Worm (Caenorhabditis elegans) whole organism, L1 larva: Measurements from ENCODE around the gene F48C5.2.
"Not testable (repeated sequence)": the region's sequence is repeated elsewhere in the genome, so short reads cannot be mapped to it uniquely, and the experiment has no call there.

Experiments used
- C34B4.2 ChIP-seq: sonication (generic microtip); optimal IDR thresholded peaks from 2 replicates; lab custom pipeline; 2017; ENCODE audit warnings: mild to moderate bottlenecking, missing genetic modification characterization, missing compliant biosample characterization
- alr-1 ChIP-seq: fragments of 200-800 bp; sonication (Bioruptor generic); optimal IDR thresholded peaks from 2 replicates; lab custom pipeline; 2018; ENCODE audit warnings: borderline replicate concordance, mild to moderate bottlenecking, missing genetic modification characterization, missing compliant biosample characterization
- blmp-1 ChIP-seq: fragments of 150-350 bp; optimal IDR thresholded peaks from 2 replicates; lab custom pipeline; 2014; ENCODE audit warnings: missing biosample characterization, missing genetic modification characterization
- ceh-8 ChIP-seq: fragments of 200-800 bp; sonication (Bioruptor generic); optimal IDR thresholded peaks from 2 replicates; lab custom pipeline; 2018; ENCODE audit warnings: mild to moderate bottlenecking, missing genetic modification characterization, moderate library complexity, missing compliant biosample characterization
- ces-1 ChIP-seq: fragments of 150-350 bp; optimal IDR thresholded peaks from 2 replicates; lab custom pipeline; 2014; ENCODE audit warnings: missing biosample characterization, missing genetic modification reagents, missing genetic modification characterization
- dsc-1 ChIP-seq: sonication (generic microtip); optimal IDR thresholded peaks from 2 replicates; lab custom pipeline; 2016; ENCODE audit warnings: mild to moderate bottlenecking, missing genetic modification characterization, missing compliant biosample characterization
- efl-1 ChIP-seq, 4 experiments: fragments of 150-350 bp; optimal IDR thresholded peaks in 3 of 4; peaks in 1 of 4; 1 replicate in 1 of 4; 2 replicates in 3 of 4; lab custom pipeline; 2014; ENCODE audit warnings: missing biosample characterization in 2 of 4, missing genetic modification characterization in 2 of 4, missing genetic modification reagents in 2 of 4
- egl-27 ChIP-seq, 2 experiments: fragments of 150-350 bp in 1 of 2; sonication (generic microtip); optimal IDR thresholded peaks; 3 replicates each; lab custom pipeline; 2017 to 2018; ENCODE audit warnings: missing biosample characterization in 2 of 2, missing genetic modification characterization in 2 of 2, missing genetic modification reagents in 2 of 2
- elt-2 ChIP-seq: sonication (generic microtip); optimal IDR thresholded peaks from 2 replicates; lab custom pipeline; 2016; ENCODE audit warnings: missing genetic modification characterization, mild to moderate bottlenecking, inconsistent platforms, missing compliant biosample characterization, missing genetic modification reagents
- elt-3 ChIP-seq, 6 experiments: fragments of 150-350 bp in 1 of 6; sonication (generic microtip); optimal IDR thresholded peaks; 2 replicates each; lab custom pipeline; 2017 to 2018; ENCODE audit warnings: missing biosample characterization in 6 of 6, missing genetic modification characterization in 6 of 6, inconsistent platforms in 1 of 6
- ets-5 ChIP-seq: fragments of 200-800 bp; sonication (Bioruptor generic); IDR thresholded peaks from 2 replicates; pipeline ENCODE4 v1.3.6; 2022; ENCODE audit warnings: missing genetic modification characterization, missing compliant biosample characterization
- fkh-10 ChIP-seq: sonication (generic microtip); optimal IDR thresholded peaks from 2 replicates; lab custom pipeline; 2017; ENCODE audit warnings: missing biosample characterization, missing genetic modification reagents, missing genetic modification characterization
- fkh-8 ChIP-seq: sonication (generic microtip); optimal IDR thresholded peaks from 2 replicates; lab custom pipeline; 2016; ENCODE audit warnings: mild to moderate bottlenecking, missing genetic modification characterization, missing compliant biosample characterization
- fos-1 ChIP-seq: fragments of 150-350 bp; optimal IDR thresholded peaks from 2 replicates; lab custom pipeline; 2014; ENCODE audit warnings: missing biosample characterization, missing genetic modification characterization
- hlh-17 ChIP-seq: fragments of 200-800 bp; sonication (Bioruptor generic); optimal IDR thresholded peaks from 2 replicates; lab custom pipeline; 2018; ENCODE audit warnings: missing genetic modification characterization, mild to moderate bottlenecking, missing compliant biosample characterization, moderate library complexity, borderline replicate concordance
- hpl-2 ChIP-seq: fragments of 150-350 bp; optimal IDR thresholded peaks from 2 replicates; lab custom pipeline; 2014; ENCODE audit warnings: missing biosample characterization, missing genetic modification reagents, missing genetic modification characterization
- isw-1 ChIP-seq: fragments of 200-800 bp; sonication (Bioruptor generic); IDR thresholded peaks from 2 replicates; pipeline ENCODE4 v1.3.6; 2022; ENCODE audit warnings: missing genetic modification characterization, missing compliant biosample characterization
- lin-14 ChIP-seq: fragments of 200-800 bp; sonication (Bioruptor generic); optimal IDR thresholded peaks from 2 replicates; lab custom pipeline; 2018; ENCODE audit warnings: mild to moderate bottlenecking, missing genetic modification characterization, moderate library complexity, missing compliant biosample characterization
- lir-3 ChIP-seq: sonication (generic microtip); optimal IDR thresholded peaks from 2 replicates; lab custom pipeline; 2016; ENCODE audit warnings: mild to moderate bottlenecking, missing genetic modification characterization, moderate library complexity, missing compliant biosample characterization; ENCODE audit not compliant: poor library complexity
- lsy-2 ChIP-seq, 2 experiments: fragments of 150-350 bp; optimal IDR thresholded peaks; 2 replicates each; lab custom pipeline; 2014; ENCODE audit warnings: missing biosample characterization in 2 of 2, missing genetic modification characterization in 2 of 2
- mab-9 ChIP-seq: fragments of 200-800 bp; sonication (Bioruptor generic); IDR thresholded peaks from 2 replicates; pipeline ENCODE4 v1.3.6; 2022; ENCODE audit warnings: missing genetic modification reagents, missing genetic modification characterization, missing compliant biosample characterization
- mdl-1 ChIP-seq, 2 experiments: fragments of 150-350 bp; optimal IDR thresholded peaks; 2 replicates each; lab custom pipeline; 2014 to 2017; ENCODE audit warnings: missing biosample characterization in 2 of 2, missing genetic modification characterization in 2 of 2, inconsistent platforms in 1 of 2
- mef-2 ChIP-seq: fragments of 150-350 bp; optimal IDR thresholded peaks from 2 replicates; lab custom pipeline; 2014; ENCODE audit warnings: missing biosample characterization, missing genetic modification characterization
- mep-1 ChIP-seq: fragments of 150-350 bp; optimal IDR thresholded peaks from 2 replicates; lab custom pipeline; 2014; ENCODE audit warnings: missing biosample characterization, missing genetic modification characterization
- nhr-11 ChIP-seq: fragments of 150-350 bp; optimal IDR thresholded peaks from 2 replicates; lab custom pipeline; 2014; ENCODE audit warnings: missing biosample characterization, missing genetic modification characterization
- nhr-20 ChIP-seq: sonication (generic microtip); optimal IDR thresholded peaks from 2 replicates; lab custom pipeline; 2016; ENCODE audit warnings: mild to moderate bottlenecking, missing genetic modification characterization, missing compliant biosample characterization
- nhr-28 ChIP-seq: fragments of 150-350 bp; optimal IDR thresholded peaks from 2 replicates; lab custom pipeline; 2014; ENCODE audit warnings: missing biosample characterization, missing genetic modification characterization
- nhr-71 ChIP-seq: sonication (generic microtip); optimal IDR thresholded peaks from 2 replicates; lab custom pipeline; 2016; ENCODE audit warnings: mild to moderate bottlenecking, missing genetic modification characterization, moderate library complexity, missing compliant biosample characterization
- pax-3 ChIP-seq: fragments of 200-800 bp; sonication (Bioruptor generic); optimal IDR thresholded peaks from 2 replicates; lab custom pipeline; 2018; ENCODE audit warnings: mild to moderate bottlenecking, missing genetic modification characterization, moderate library complexity, missing compliant biosample characterization
- pqm-1 ChIP-seq: sonication (generic microtip); optimal IDR thresholded peaks from 3 replicates; lab custom pipeline; 2017; ENCODE audit warnings: missing biosample characterization, missing genetic modification characterization
- sox-4 ChIP-seq: sonication (generic microtip); optimal IDR thresholded peaks from 2 replicates; lab custom pipeline; 2016; ENCODE audit warnings: missing genetic modification characterization, missing compliant biosample characterization
- unc-86 ChIP-seq: sonication (generic microtip); optimal IDR thresholded peaks from 2 replicates; lab custom pipeline; 2016; ENCODE audit warnings: missing genetic modification characterization, missing compliant biosample characterization
- ztf-4 ChIP-seq: fragments of 150-350 bp; optimal IDR thresholded peaks from 2 replicates; lab custom pipeline; 2014; ENCODE audit warnings: missing biosample characterization, missing genetic modification characterization

The F48C5.2 gene

DNA sequence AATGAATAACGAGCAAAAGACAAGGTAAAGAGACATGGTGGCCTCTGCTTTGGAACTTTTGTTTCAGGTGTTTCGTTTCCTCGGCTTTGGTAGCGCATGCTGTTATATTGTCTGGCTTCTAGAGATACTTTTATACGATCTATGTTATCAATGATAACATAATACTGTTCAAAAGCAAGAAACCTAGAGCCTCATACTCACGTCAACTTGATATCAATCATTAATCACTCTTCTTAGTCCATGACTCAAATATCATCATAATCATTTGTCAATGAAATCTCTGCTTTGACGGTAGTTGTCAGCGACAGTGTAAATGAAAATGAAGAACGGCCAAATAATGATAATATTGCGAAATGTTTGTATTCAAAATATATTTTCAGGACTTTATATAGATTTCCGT lies 3.9 kb downstream of the F48C5.2 start:
- TF ChIP-seq pax-3 (tag; lab: Kevin White, UChicago) (no peak), sox-4 (tag; lab: Kevin White, UChicago) (no peak), nhr-20 (tag; lab: Kevin White, UChicago) (peak; percentile 6), ces-1 (GFP tag; lab: Kevin White, UChicago) (no peak), fos-1 (tag; lab: Kevin White, UChicago) (no peak), mep-1 (tag; lab: Kevin White, UChicago) (no peak), alr-1 (tag; lab: Kevin White, UChicago) (no peak), dsc-1 (tag; lab: Kevin White, UChicago) (no peak), elt-3 (tag; optimal IDR thresholded peaks at IDR 0.05; lab: Kevin White, UChicago) (peak in 3 of 6 experiments; percentile 1 to 28 (median 17)), C34B4.2 (tag; lab: Kevin White, UChicago) (no peak), ztf-4 (tag; lab: Kevin White, UChicago) (no peak), isw-1 (GFP tag; lab: Robert Waterston, UW) (no peak), blmp-1 (tag; lab: Kevin White, UChicago) (peak; percentile 32), mab-9 (GFP tag; lab: Robert Waterston, UW) (no peak), pqm-1 (tag; lab: Kevin White, UChicago) (no peak), lin-14 (peak; percentile 30), ets-5 (no peak), fkh-8 (no peak)

- peak; percentile 16 for TF ChIP-seq lin-14
- no peak for TF ChIP-seq fkh-10 (GFP tag; lab: Kevin White, UChicago)
- peak; percentile 4 for TF ChIP-seq nhr-71
- TF ChIP-seq elt-2 = peak; percentile 93
These were observed 6.4 kb downstream of the F48C5.2 start for ce11 chrX:11447695-11448094.

- TF ChIP-seq lir-3 (tag; lab: Kevin White, UChicago) (no peak), lsy-2 (tag; optimal IDR thresholded peaks at IDR 0.05; lab: Kevin White, UChicago) (no peak), nhr-11 (tag; lab: Kevin White, UChicago) (no peak), egl-27 (tag; optimal IDR thresholded peaks at IDR 0.05; lab: Kevin White, UChicago) (no peak), mdl-1 (tag; optimal IDR thresholded peaks at IDR 0.05; lab: Kevin White, UChicago) (no peak), mef-2 (no peak), hlh-17 (GFP tag; lab: Kevin White, UChicago) (no peak), ceh-8 (GFP tag; lab: Kevin White, UChicago) (no peak), nhr-28 (tag; lab: Kevin White, UChicago) (no peak)
These were observed 7.6 kb downstream of the F48C5.2 start, which contains the start of gene igeg-2 for ce11 chrX:11446535-11446934. TSS of gene igeg-2 (minus strand) at chrX:11446635.

- TF ChIP-seq ets-5; mep-1 (tag; lab: Kevin White, UChicago); efl-1 (optimal IDR thresholded peaks at IDR 0.05; lab: Kevin White, UChicago); efl-1 (GFP tag; optimal IDR thresholded peaks at IDR 0.05 in 1 of 2; lab: Kevin White, UChicago): not testable (repeated sequence)
- TF ChIP-seq, all 84 proteins: peak for 0; not testable (repeated sequence) for 84
These were observed 14.4 kb downstream of the F48C5.2 start, which contains the start of gene F46C3.7 for ce11 chrX:11439740-11440139. TSS of gene F46C3.7 (plus strand) at chrX:11440040.

DNA sequence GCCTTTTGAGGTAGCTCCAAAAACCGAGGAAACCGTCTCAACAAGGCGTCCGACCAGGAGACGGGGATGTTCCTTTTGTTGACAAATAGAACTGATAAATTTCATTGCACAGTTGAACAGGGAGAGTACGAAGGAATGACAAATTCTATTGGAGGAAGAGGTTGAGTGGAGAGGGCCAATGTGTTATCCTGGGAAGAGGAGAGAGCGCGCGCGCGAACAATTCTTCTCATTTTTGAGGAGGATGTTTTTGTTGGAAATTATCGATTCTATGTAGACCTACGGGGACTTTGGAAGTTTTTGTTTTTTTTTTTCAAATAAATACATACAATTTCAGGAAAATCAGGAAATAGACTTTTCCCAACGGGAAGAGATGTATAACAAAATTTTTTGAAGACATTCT lies 16.4 kb downstream of the F48C5.2 start:
- no peak for TF ChIP-seq hpl-2 (GFP tag; lab: Kevin White, UChicago)
- no peak for TF ChIP-seq unc-86
